Fruit fly (Drosophila melanogaster) whole organism, adult: Measurements from ENCODE around the gene aop.

Source experiments
- CG11617 ChIP-seq: fragments of 200-800 bp; sonication (Bioruptor generic); optimal IDR thresholded peaks from 2 replicates; lab custom pipeline; 2017; ENCODE audit warnings: mild to moderate bottlenecking, missing biosample characterization, missing genetic modification reagents, missing genetic modification characterization
- CG12768 ChIP-seq: fragments of 200-800 bp; sonication (Bioruptor generic); optimal IDR thresholded peaks from 2 replicates; lab custom pipeline; 2017; ENCODE audit warnings: missing biosample characterization, missing genetic modification characterization, mild to moderate bottlenecking, moderate library complexity, missing genetic modification reagents
- CG14711 ChIP-seq: fragments of 200-800 bp; sonication (Bioruptor generic); optimal IDR thresholded peaks from 2 replicates; lab custom pipeline; 2018; ENCODE audit warnings: missing biosample characterization, mild to moderate bottlenecking, missing genetic modification characterization, moderate library complexity
- CG1620 ChIP-seq: fragments of 200-800 bp; sonication (Bioruptor generic); optimal IDR thresholded peaks from 2 replicates; lab custom pipeline; 2016; ENCODE audit warnings: missing biosample characterization, missing genetic modification characterization
- CG33017 ChIP-seq: fragments of 200-800 bp; sonication (Bioruptor generic); optimal IDR thresholded peaks from 2 replicates; lab custom pipeline; 2018; ENCODE audit warnings: missing biosample characterization, mild to moderate bottlenecking, missing genetic modification characterization, moderate library complexity
- CG5204 ChIP-seq: fragments of 200-800 bp; sonication (Bioruptor generic); optimal IDR thresholded peaks from 2 replicates; lab custom pipeline; 2016; ENCODE audit warnings: missing biosample characterization, missing genetic modification characterization
- CG7045 ChIP-seq: fragments of 200-800 bp; sonication (Bioruptor generic); optimal IDR thresholded peaks from 2 replicates; lab custom pipeline; 2017; ENCODE audit warnings: missing biosample characterization, mild to moderate bottlenecking, missing genetic modification characterization
- CG7101 ChIP-seq: fragments of 200-800 bp; sonication (Bioruptor generic); optimal IDR thresholded peaks from 2 replicates; lab custom pipeline; 2018; ENCODE audit warnings: missing biosample characterization, mild to moderate bottlenecking, missing genetic modification characterization, moderate library complexity
- Clk ChIP-seq: fragments of 200-800 bp; sonication (Bioruptor generic); optimal IDR thresholded peaks from 2 replicates; lab custom pipeline; 2017; ENCODE audit warnings: missing biosample characterization, missing genetic modification characterization
- Crg-1 ChIP-seq: fragments of 200-800 bp; sonication (Bioruptor generic); optimal IDR thresholded peaks from 2 replicates; lab custom pipeline; 2016; ENCODE audit warnings: missing biosample characterization, missing genetic modification characterization
- Hr96 ChIP-seq: fragments of 200-800 bp; sonication (Bioruptor generic); optimal IDR thresholded peaks from 2 replicates; lab custom pipeline; 2016; ENCODE audit warnings: missing biosample characterization, missing genetic modification characterization
- Mnt ChIP-seq: fragments of 200-800 bp; sonication (Bioruptor generic); optimal IDR thresholded peaks from 2 replicates; lab custom pipeline; 2016; ENCODE audit warnings: missing biosample characterization, mild to moderate bottlenecking, missing genetic modification characterization
- bab1 ChIP-seq: fragments of 200-800 bp; sonication (Bioruptor generic); optimal IDR thresholded peaks from 3 replicates; lab custom pipeline; 2019; ENCODE audit warnings: missing biosample characterization, mild to moderate bottlenecking, missing genetic modification characterization, moderate library complexity
- cic ChIP-seq: fragments of 200-800 bp; sonication (Bioruptor generic); optimal IDR thresholded peaks from 2 replicates; lab custom pipeline; 2017; ENCODE audit warnings: missing biosample characterization, mild to moderate bottlenecking, missing genetic modification characterization, moderate library complexity
- cnc ChIP-seq, 2 experiments: fragments of >200 bp; optimal IDR thresholded peaks; 2 replicates each; lab custom pipeline; 2017
- kay ChIP-seq: fragments of 200-800 bp; sonication (Bioruptor generic); peaks from one replicate; lab custom pipeline; 2016; ENCODE audit warnings: missing biosample characterization, missing genetic modification characterization, borderline replicate concordance
- ovo ChIP-seq: fragments of 200-800 bp; sonication (Bioruptor generic); optimal IDR thresholded peaks from 2 replicates; lab custom pipeline; 2016; ENCODE audit warnings: missing biosample characterization, missing genetic modification characterization
- pad ChIP-seq: fragments of 200-800 bp; sonication (Bioruptor generic); optimal IDR thresholded peaks from 3 replicates; lab custom pipeline; 2017; ENCODE audit warnings: missing biosample characterization, missing genetic modification characterization, mild to moderate bottlenecking, moderate library complexity, missing genetic modification reagents
- tj ChIP-seq: fragments of 200-800 bp; sonication (Bioruptor generic); optimal IDR thresholded peaks from 3 replicates; lab custom pipeline; 2017; ENCODE audit warnings: missing biosample characterization, mild to moderate bottlenecking, missing genetic modification characterization, moderate library complexity
- toe ChIP-seq: fragments of 200-800 bp; sonication (Bioruptor generic); optimal IDR thresholded peaks from 2 replicates; lab custom pipeline; 2016; ENCODE audit warnings: missing biosample characterization, missing genetic modification characterization

Gene aop

dm6 chr2L:2151544-2152290 lies 26.8 kb downstream of the aop start, which contains the start of gene AIF:
Gene AIF, plus strand, starts transcription at chr2L:2151754.
- TF ChIP-seq pad (GFP tag; lab: Kevin White, UChicago): no peak
- TF ChIP-seq kay (GFP tag; lab: Kevin White, UChicago): no peak
- no peak for TF ChIP-seq CG12768 (GFP tag; lab: Kevin White, UChicago)
- peak; percentile 55 for TF ChIP-seq Mnt (GFP tag; lab: Kevin White, UChicago)
- TF ChIP-seq CG11617: peak; percentile 45
- peak; percentile 21 for TF ChIP-seq CG7101 (tag; lab: Kevin White, UChicago)

- TF ChIP-seq CG11617 (peak; percentile 91), Clk (GFP tag; lab: Kevin White, UChicago) (peak; percentile 67), CG12768 (GFP tag; lab: Kevin White, UChicago) (peak; percentile 87), toe (GFP tag; lab: Kevin White, UChicago) (no peak), kay (GFP tag; lab: Kevin White, UChicago) (no peak), CG33017 (peak; percentile 90), pad (GFP tag; lab: Kevin White, UChicago) (peak; percentile 70), CG1620 (GFP tag; lab: Kevin White, UChicago) (peak; percentile 92), tj (GFP tag; lab: Kevin White, UChicago) (peak; percentile 75), CG7045 (GFP tag; lab: Kevin White, UChicago) (peak; percentile 92), ovo (GFP tag; lab: Kevin White, UChicago) (peak; percentile 86), CG5204 (no peak), bab1 (GFP tag; lab: Kevin White, UChicago) (peak; percentile 97), cnc (optimal IDR thresholded peaks at IDR 0.05; lab: Kevin White, UChicago) (no peak), cic (peak; percentile 55), CG7101 (tag; lab: Kevin White, UChicago) (peak; percentile 93), CG14711 (tag; lab: Kevin White, UChicago) (peak; percentile 99), Hr96 (GFP tag; lab: Kevin White, UChicago) (no peak), Mnt (GFP tag; lab: Kevin White, UChicago) (peak; percentile 79), Crg-1 (GFP tag; lab: Kevin White, UChicago) (peak; percentile 90)
These were observed 31.3 kb downstream of the aop start, which contains the start of the genes CG11723 and Tbcd for dm6 chr2L:2147208-2147607. Gene CG11723, minus strand, starts transcription at chr2L:2147275. Gene Tbcd, plus strand, starts transcription at chr2L:2147518.

dm6 chr2L:2144725-2145656 lies 33.6 kb downstream of the aop start, which contains the start of gene tho2:
Gene tho2, minus strand, starts transcription at chr2L:2145187.
- no peak for TF ChIP-seq CG14711 (tag; lab: Kevin White, UChicago)
- no peak for TF ChIP-seq cnc (optimal IDR thresholded peaks at IDR 0.05; lab: Kevin White, UChicago)
- TF ChIP-seq CG12768 (GFP tag; lab: Kevin White, UChicago): no peak
- no peak for TF ChIP-seq kay (GFP tag; lab: Kevin White, UChicago)
- no peak for TF ChIP-seq ovo (GFP tag; lab: Kevin White, UChicago)
- TF ChIP-seq tj (GFP tag; lab: Kevin White, UChicago): no peak

DNA sequence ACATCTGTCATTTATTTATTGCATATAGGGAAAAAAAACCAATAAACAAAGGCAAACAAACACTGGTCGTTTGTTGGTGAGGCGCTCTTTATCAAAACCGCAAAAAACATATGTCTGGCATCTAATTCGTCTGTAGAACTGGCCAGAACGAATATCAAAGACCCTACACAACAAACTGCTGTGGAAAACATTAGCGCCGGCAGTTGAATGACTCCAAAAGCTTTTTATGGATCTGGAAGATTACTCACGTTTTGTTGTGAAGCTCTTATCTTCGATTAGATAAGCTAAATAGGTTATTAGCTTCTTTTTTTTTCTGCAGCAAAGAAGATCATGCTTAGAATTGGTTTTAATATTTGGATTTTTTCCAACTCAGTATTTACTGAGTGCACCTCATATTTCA lies 45.5 kb downstream of the aop start:
- TF ChIP-seq toe (GFP tag; lab: Kevin White, UChicago): no peak
- no peak for TF ChIP-seq kay (GFP tag; lab: Kevin White, UChicago)
- TF ChIP-seq ovo (GFP tag; lab: Kevin White, UChicago): no peak
- no peak for TF ChIP-seq cnc (optimal IDR thresholded peaks at IDR 0.05; lab: Kevin White, UChicago)
- no peak for TF ChIP-seq tj (GFP tag; lab: Kevin White, UChicago)
- TF ChIP-seq CG7045 (GFP tag; lab: Kevin White, UChicago): no peak
- no peak for TF ChIP-seq Clk (GFP tag; lab: Kevin White, UChicago)
- TF ChIP-seq CG33017: peak; percentile 21
- TF ChIP-seq Crg-1 (GFP tag; lab: Kevin White, UChicago): peak; percentile 10
- TF ChIP-seq CG12768 (GFP tag; lab: Kevin White, UChicago): no peak
- no peak for TF ChIP-seq pad (GFP tag; lab: Kevin White, UChicago)
- peak; percentile 16 for TF ChIP-seq CG7101 (tag; lab: Kevin White, UChicago)
- peak; percentile 15 for TF ChIP-seq bab1 (GFP tag; lab: Kevin White, UChicago)
- TF ChIP-seq CG14711 (tag; lab: Kevin White, UChicago): peak; percentile 7
- TF ChIP-seq Hr96 (GFP tag; lab: Kevin White, UChicago): no peak
- TF ChIP-seq CG5204: no peak
- no peak for TF ChIP-seq Mnt (GFP tag; lab: Kevin White, UChicago)
- no peak for TF ChIP-seq CG11617
- no peak for TF ChIP-seq cic
- no peak for TF ChIP-seq CG1620 (GFP tag; lab: Kevin White, UChicago)

DNA sequence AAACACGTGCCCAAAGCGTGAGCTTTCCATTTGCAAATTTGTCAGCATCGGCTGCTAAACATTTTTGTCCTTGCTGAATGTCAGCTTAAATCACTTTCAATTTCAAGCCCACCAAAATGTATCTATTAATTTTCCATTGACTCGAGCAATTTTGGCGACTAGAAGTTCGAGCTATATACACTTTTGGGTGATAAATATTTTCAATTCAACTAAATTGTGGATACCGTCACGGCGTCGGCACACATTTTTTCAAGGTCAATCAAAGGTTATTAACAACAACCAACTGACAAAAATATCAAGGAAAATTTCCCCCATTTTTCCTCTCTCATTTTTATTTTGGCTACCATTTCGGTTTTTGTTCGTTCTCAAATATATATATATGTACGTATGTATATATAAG lies 46.3 kb downstream of the aop start:
- TF ChIP-seq CG7101 (tag; lab: Kevin White, UChicago) (no peak), cic (no peak), kay (GFP tag; lab: Kevin White, UChicago) (peak; percentile 85)
